Worm (Caenorhabditis elegans) whole organism, L4 larva: ENCODE data around the gene tsp-20.

Experiments used
- F49E8.2 ChIP-seq: sonication (generic microtip); optimal IDR thresholded peaks from 2 replicates; lab custom pipeline; 2016; ENCODE audit warnings: missing compliant biosample characterization, mild to moderate bottlenecking, missing genetic modification characterization, borderline replicate concordance
- aly-2 ChIP-seq: sonication (generic microtip); optimal IDR thresholded peaks from 2 replicates; lab custom pipeline; 2018; ENCODE audit warnings: missing biosample characterization, missing genetic modification characterization
- spr-1 ChIP-seq: sonication (generic microtip); optimal IDR thresholded peaks from 2 replicates; lab custom pipeline; 2016; ENCODE audit warnings: mild to moderate bottlenecking, missing genetic modification characterization, missing compliant biosample characterization
- vab-7 ChIP-seq: fragments of 200-800 bp; sonication (Bioruptor generic); IDR thresholded peaks from 2 replicates; pipeline ENCODE4 v1.3.6; 2022; ENCODE audit warnings: missing genetic modification reagents, missing genetic modification characterization, missing compliant biosample characterization
- ztf-7 ChIP-seq: fragments of 150-350 bp; optimal IDR thresholded peaks from 2 replicates; lab custom pipeline; 2014; ENCODE audit warnings: missing biosample characterization, missing genetic modification characterization

- no peak for TF ChIP-seq aly-2
- TF ChIP-seq F49E8.2, result no peak
- TF ChIP-seq spr-1, result no peak
- TF ChIP-seq vab-7 (GFP tag; lab: Robert Waterston, UW), result no peak
- no peak for TF ChIP-seq ztf-7 (tag; lab: Kevin White, UChicago)
Observed at ce11 chrX:12004925-12005324, 28.9 kb downstream of the tsp-20 start.
